Worm (Caenorhabditis elegans): ENCODE measurements around the gene fbxa-24.

DNA sequence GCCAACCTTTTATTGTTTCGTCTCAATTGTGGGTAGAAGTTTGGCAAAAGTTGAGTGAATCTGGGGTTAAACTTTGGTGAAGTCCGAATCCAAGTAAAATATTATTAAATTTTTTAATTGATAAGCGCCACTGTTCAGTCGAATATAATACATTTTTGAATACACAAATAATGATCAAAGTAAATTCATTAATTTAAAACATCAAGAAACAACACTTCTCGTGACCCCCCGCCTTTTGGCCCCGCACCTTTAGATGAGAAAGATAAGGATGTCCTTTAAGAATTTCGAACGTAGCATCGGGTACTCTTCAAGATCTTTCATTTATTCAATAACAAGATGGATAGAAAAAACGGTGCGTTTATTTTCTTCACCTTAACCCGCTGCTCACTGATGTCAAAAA is 36.3 kb downstream of the fbxa-24 start, which contains the start of gene nhr-257:
- TF ChIP-seq ceh-82 (tag; optimal IDR thresholded peaks at IDR 0.05) (no peak), elt-3 (tag; optimal IDR thresholded peaks at IDR 0.05) (no peak), nhr-76 (tag; optimal IDR thresholded peaks at IDR 0.05) (no peak), ama-1 (optimal IDR thresholded peaks at IDR 0.05) (no peak), tbx-2 (tag; optimal IDR thresholded peaks at IDR 0.05) (no peak), sox-4 (tag; optimal IDR thresholded peaks at IDR 0.05) (no peak), ztf-11 (tag; optimal IDR thresholded peaks at IDR 0.05) (no peak), lin-14 (GFP tag; optimal IDR thresholded peaks at IDR 0.05) (no peak), dpl-1 (GFP tag; optimal IDR thresholded peaks at IDR 0.05) (no peak)
